Worm (Caenorhabditis elegans): ENCODE measurements around the gene era-1.

era-1 gene

ce11 chrV:6702692-6703091 is at the start of gene era-1:
TSS of gene era-1 (plus strand) at chrV:6703057.
- TF ChIP-seq C08G9.2 (tag; optimal IDR thresholded peaks at IDR 0.05), result no peak
- no peak for TF ChIP-seq ceh-18 (tag; optimal IDR thresholded peaks at IDR 0.05)
- no peak for TF ChIP-seq che-1 (tag; optimal IDR thresholded peaks at IDR 0.05)
- TF ChIP-seq unc-42 (tag; optimal IDR thresholded peaks at IDR 0.05), result no peak
- no peak for TF ChIP-seq T23F11.4 (GFP tag; optimal IDR thresholded peaks at IDR 0.05)
- no peak for TF ChIP-seq K09A11.1 (tag; optimal IDR thresholded peaks at IDR 0.05; ENCODE audit: insufficient read depth)
- no peak for TF ChIP-seq lin-11 (tag; optimal IDR thresholded peaks at IDR 0.05)
- TF ChIP-seq unc-55 (GFP tag; optimal IDR thresholded peaks at IDR 0.05), result no peak

- TF ChIP-seq K09A11.1 (tag; optimal IDR thresholded peaks at IDR 0.05; ENCODE audit: insufficient read depth) (no peak), pag-3 (tag; optimal IDR thresholded peaks at IDR 0.05; ENCODE audit: borderline replicate concordance) (no peak), fkh-6 (tag; optimal IDR thresholded peaks at IDR 0.05) (no peak), unc-86 (tag; optimal IDR thresholded peaks at IDR 0.05) (no peak), npax-4 (tag; optimal IDR thresholded peaks at IDR 0.05) (no peak), ceh-24 (tag; optimal IDR thresholded peaks at IDR 0.05) (no peak), pqm-1 (tag; optimal IDR thresholded peaks at IDR 0.05) (no peak), ceh-30 (tag; optimal IDR thresholded peaks at IDR 0.05) (no peak), hlh-13 (GFP tag; optimal IDR thresholded peaks at IDR 0.05) (no peak), dmd-4 (tag; optimal IDR thresholded peaks at IDR 0.05; ENCODE audit: borderline replicate concordance) (no peak), nhr-11 (tag; optimal IDR thresholded peaks at IDR 0.05) (no peak)
Measured at ce11 chrV:6655174-6655573, 47.7 kb upstream of the era-1 start, which contains the start of gene syx-18. TSS of gene syx-18 (minus strand) at chrV:6655449.

- TF ChIP-seq pha-2 (tag; optimal IDR thresholded peaks at IDR 0.05) (no peak), ceh-31 (tag; optimal IDR thresholded peaks at IDR 0.05) (peak; percentile 35), dve-1 (tag; optimal IDR thresholded peaks at IDR 0.05) (peak; percentile 46), unc-55 (GFP tag; optimal IDR thresholded peaks at IDR 0.05) (peak; percentile 72), ceh-6 (GFP tag; optimal IDR thresholded peaks at IDR 0.05) (no peak), nfya-1 (tag; optimal IDR thresholded peaks at IDR 0.05) (peak; percentile 22), ceh-48 (tag; optimal IDR thresholded peaks at IDR 0.05) (peak; percentile 46), hlh-30 (tag; optimal IDR thresholded peaks at IDR 0.05; ENCODE audit: insufficient read depth) (peak; percentile 33), elt-4 (tag; optimal IDR thresholded peaks at IDR 0.05) (no peak)
Measured at ce11 chrV:6656451-6657115, 46.3 kb upstream of the era-1 start, which contains the start of gene snb-1. TSS of gene snb-1 (minus strand) at chrV:6656501.

- TF ChIP-seq ztf-16 (tag; optimal IDR thresholded peaks at IDR 0.05) (no peak), unc-3 (GFP tag; conservative IDR thresholded peaks at IDR 0.05) (no peak), unc-3 (tag; optimal IDR thresholded peaks at IDR 0.05) (no peak), hlh-8 (tag; optimal IDR thresholded peaks at IDR 0.05) (no peak), zip-5 (tag; optimal IDR thresholded peaks at IDR 0.05) (no peak), hlh-30 (tag; optimal IDR thresholded peaks at IDR 0.05; ENCODE audit: insufficient read depth) (no peak), pag-3 (tag; optimal IDR thresholded peaks at IDR 0.05; ENCODE audit: borderline replicate concordance) (no peak), nfya-1 (tag; optimal IDR thresholded peaks at IDR 0.05) (no peak), ref-2 (tag; optimal IDR thresholded peaks at IDR 0.05) (no peak)
Measured at ce11 chrV:6657532-6658259, 45.2 kb upstream of the era-1 start.

ce11 chrV:6658765-6659164 is 44.1 kb upstream of the era-1 start:
- TF ChIP-seq eyg-1 (tag; optimal IDR thresholded peaks at IDR 0.05) (no peak), hlh-13 (GFP tag; optimal IDR thresholded peaks at IDR 0.05) (no peak), nfya-1 (tag; optimal IDR thresholded peaks at IDR 0.05) (peak; percentile 14), dmd-4 (tag; optimal IDR thresholded peaks at IDR 0.05; ENCODE audit: borderline replicate concordance) (no peak), tbx-2 (tag; optimal IDR thresholded peaks at IDR 0.05) (peak; percentile 9), madf-2 (tag; optimal IDR thresholded peaks at IDR 0.05) (no peak), ztf-16 (tag; optimal IDR thresholded peaks at IDR 0.05) (no peak), ceh-31 (tag; optimal IDR thresholded peaks at IDR 0.05) (peak; percentile 62), ceh-18 (tag; optimal IDR thresholded peaks at IDR 0.05) (peak; percentile 32), nhr-232 (tag; optimal IDR thresholded peaks at IDR 0.05) (no peak), ceh-34 (tag; optimal IDR thresholded peaks at IDR 0.05) (peak; percentile 42), unc-42 (tag; optimal IDR thresholded peaks at IDR 0.05) (peak; percentile 44), lim-6 (tag; optimal IDR thresholded peaks at IDR 0.05) (no peak), ceh-14 (tag; optimal IDR thresholded peaks at IDR 0.05) (peak; percentile 78), ceh-48 (tag; optimal IDR thresholded peaks at IDR 0.05) (peak; percentile 82), sdc-2 (tag; optimal IDR thresholded peaks at IDR 0.05) (peak; percentile 22), nhr-11 (tag; optimal IDR thresholded peaks at IDR 0.05) (no peak), pqm-1 (tag; optimal IDR thresholded peaks at IDR 0.05) (no peak), sox-4 (tag; optimal IDR thresholded peaks at IDR 0.05) (no peak)
